Fruit fly (Drosophila melanogaster) whole organism, prepupa: ENCODE results near the gene Hs2st.
A peak's percentile ranks its signal among the peaks of the same experiment; 100 is the strongest.

Experiments used
- CG10631 ChIP-seq: fragments of 200-800 bp; sonication (Bioruptor generic); optimal IDR thresholded peaks from 2 replicates; lab custom pipeline; 2016; ENCODE audit warnings: missing biosample characterization, missing genetic modification characterization
- CG11294 ChIP-seq: fragments of 200-800 bp; sonication (Bioruptor generic); IDR thresholded peaks from 2 replicates; pipeline ENCODE4 v1.3.6; 2022; ENCODE audit warnings: missing biosample characterization, missing genetic modification characterization
- CG11762 ChIP-seq: fragments of 200-800 bp; sonication (Bioruptor generic); optimal IDR thresholded peaks from 3 replicates; lab custom pipeline; 2016; ENCODE audit warnings: missing biosample characterization, missing genetic modification characterization; ENCODE audit not compliant: insufficient read depth
- CG16779 ChIP-seq: fragments of 200-800 bp; sonication (Bioruptor generic); optimal IDR thresholded peaks from 3 replicates; lab custom pipeline; 2017; ENCODE audit warnings: missing biosample characterization, mild to moderate bottlenecking, missing genetic modification characterization
- CG32006 ChIP-seq: fragments of 200-800 bp; sonication (Bioruptor generic); optimal IDR thresholded peaks from 3 replicates; lab custom pipeline; 2017; ENCODE audit warnings: missing biosample characterization, mild to moderate bottlenecking, missing genetic modification characterization
- CG4318 ChIP-seq: fragments of 200-800 bp; sonication (Bioruptor generic); optimal IDR thresholded peaks from 3 replicates; lab custom pipeline; 2017; ENCODE audit warnings: missing biosample characterization, mild to moderate bottlenecking, missing genetic modification characterization
- CG6276 ChIP-seq: fragments of 200-800 bp; sonication (Bioruptor generic); optimal IDR thresholded peaks from 2 replicates; lab custom pipeline; 2017; ENCODE audit warnings: missing biosample characterization, mild to moderate bottlenecking, missing genetic modification characterization
- CG6792 ChIP-seq: fragments of 200-800 bp; sonication (Bioruptor generic); optimal IDR thresholded peaks from 3 replicates; lab custom pipeline; 2016; ENCODE audit warnings: missing biosample characterization, missing genetic modification characterization
- CG8119 ChIP-seq: fragments of 200-800 bp; sonication (Bioruptor generic); IDR thresholded peaks from 3 replicates; pipeline ENCODE4 v1.3.6; 2022; ENCODE audit warnings: missing biosample characterization, missing genetic modification characterization
- CG8632 ChIP-seq: fragments of 200-800 bp; sonication (Bioruptor generic); optimal IDR thresholded peaks from 3 replicates; lab custom pipeline; 2016; ENCODE audit warnings: missing biosample characterization, missing genetic modification characterization
- CG9139 ChIP-seq: fragments of 200-800 bp; sonication (Bioruptor generic); optimal IDR thresholded peaks from 3 replicates; lab custom pipeline; 2017; ENCODE audit warnings: missing biosample characterization, mild to moderate bottlenecking, missing genetic modification characterization
- Eip75B ChIP-seq: fragments of 200-800 bp; sonication (Bioruptor generic); optimal IDR thresholded peaks from 3 replicates; lab custom pipeline; 2016; ENCODE audit warnings: missing biosample characterization, missing genetic modification characterization
- Eip78C ChIP-seq: fragments of 200-800 bp; sonication (Bioruptor generic); peaks from one replicate; lab custom pipeline; 2016; ENCODE audit warnings: missing biosample characterization, missing genetic modification characterization
- Eip93F ChIP-seq: fragments of 200-800 bp; sonication (Bioruptor generic); optimal IDR thresholded peaks from 2 replicates; lab custom pipeline; 2016; ENCODE audit warnings: missing biosample characterization, mild to moderate bottlenecking, missing genetic modification characterization
- Hr39 ChIP-seq: fragments of 200-800 bp; sonication (Bioruptor generic); optimal IDR thresholded peaks from 2 replicates; lab custom pipeline; 2016; ENCODE audit warnings: missing biosample characterization, missing genetic modification characterization
- OdsH ChIP-seq: fragments of 200-800 bp; sonication (Bioruptor generic); optimal IDR thresholded peaks from 3 replicates; lab custom pipeline; 2016; ENCODE audit warnings: missing biosample characterization, missing genetic modification characterization
- Sox102F ChIP-seq: fragments of 200-800 bp; sonication (Bioruptor generic); optimal IDR thresholded peaks from 2 replicates; lab custom pipeline; 2016; ENCODE audit warnings: missing biosample characterization, mild to moderate bottlenecking, missing genetic modification characterization
- achi ChIP-seq: fragments of 200-800 bp; sonication (Bioruptor generic); optimal IDR thresholded peaks from 3 replicates; lab custom pipeline; 2016; ENCODE audit warnings: missing biosample characterization, missing genetic modification characterization
- acj6 ChIP-seq: fragments of 200-800 bp; sonication (Bioruptor generic); optimal IDR thresholded peaks from 3 replicates; lab custom pipeline; 2016; ENCODE audit warnings: missing biosample characterization, missing genetic modification characterization
- cyc ChIP-seq: fragments of 200-800 bp; sonication (Bioruptor generic); optimal IDR thresholded peaks from 3 replicates; lab custom pipeline; 2016; ENCODE audit warnings: missing biosample characterization, missing genetic modification characterization
- eg ChIP-seq: fragments of 200-800 bp; sonication (Bioruptor generic); IDR thresholded peaks from 3 replicates; pipeline ENCODE4 v1.3.6; 2022; ENCODE audit warnings: missing biosample characterization, missing genetic modification characterization
- fd85E ChIP-seq: fragments of 200-800 bp; sonication (Bioruptor generic); optimal IDR thresholded peaks from 3 replicates; lab custom pipeline; 2016; ENCODE audit warnings: missing biosample characterization, missing genetic modification characterization
- net ChIP-seq: fragments of 200-800 bp; sonication (Bioruptor generic); optimal IDR thresholded peaks from 3 replicates; lab custom pipeline; 2016; ENCODE audit warnings: missing biosample characterization, missing genetic modification characterization
- pdm3 ChIP-seq: fragments of 200-800 bp; sonication (Bioruptor generic); optimal IDR thresholded peaks from 3 replicates; lab custom pipeline; 2016; ENCODE audit warnings: missing biosample characterization, missing genetic modification characterization
- salr ChIP-seq, 2 experiments: fragments of 200-800 bp; sonication (Bioruptor generic); optimal IDR thresholded peaks; 3 replicates each; lab custom pipeline; 2016 to 2018; ENCODE audit warnings: missing biosample characterization in 2 of 2, missing genetic modification characterization in 2 of 2, mild to moderate bottlenecking in 1 of 2
- svp ChIP-seq: fragments of 200-800 bp; sonication (Bioruptor generic); peaks from one replicate; lab custom pipeline; 2016; ENCODE audit warnings: missing biosample characterization, missing genetic modification characterization
- topi ChIP-seq: fragments of 200-800 bp; sonication (Bioruptor generic); optimal IDR thresholded peaks from 3 replicates; lab custom pipeline; 2016; ENCODE audit warnings: missing biosample characterization, missing genetic modification characterization
- vri ChIP-seq: fragments of 200-800 bp; sonication (Bioruptor generic); optimal IDR thresholded peaks from 3 replicates; lab custom pipeline; 2016; ENCODE audit warnings: missing biosample characterization, mild to moderate bottlenecking, missing genetic modification characterization

The Hs2st gene

DNA sequence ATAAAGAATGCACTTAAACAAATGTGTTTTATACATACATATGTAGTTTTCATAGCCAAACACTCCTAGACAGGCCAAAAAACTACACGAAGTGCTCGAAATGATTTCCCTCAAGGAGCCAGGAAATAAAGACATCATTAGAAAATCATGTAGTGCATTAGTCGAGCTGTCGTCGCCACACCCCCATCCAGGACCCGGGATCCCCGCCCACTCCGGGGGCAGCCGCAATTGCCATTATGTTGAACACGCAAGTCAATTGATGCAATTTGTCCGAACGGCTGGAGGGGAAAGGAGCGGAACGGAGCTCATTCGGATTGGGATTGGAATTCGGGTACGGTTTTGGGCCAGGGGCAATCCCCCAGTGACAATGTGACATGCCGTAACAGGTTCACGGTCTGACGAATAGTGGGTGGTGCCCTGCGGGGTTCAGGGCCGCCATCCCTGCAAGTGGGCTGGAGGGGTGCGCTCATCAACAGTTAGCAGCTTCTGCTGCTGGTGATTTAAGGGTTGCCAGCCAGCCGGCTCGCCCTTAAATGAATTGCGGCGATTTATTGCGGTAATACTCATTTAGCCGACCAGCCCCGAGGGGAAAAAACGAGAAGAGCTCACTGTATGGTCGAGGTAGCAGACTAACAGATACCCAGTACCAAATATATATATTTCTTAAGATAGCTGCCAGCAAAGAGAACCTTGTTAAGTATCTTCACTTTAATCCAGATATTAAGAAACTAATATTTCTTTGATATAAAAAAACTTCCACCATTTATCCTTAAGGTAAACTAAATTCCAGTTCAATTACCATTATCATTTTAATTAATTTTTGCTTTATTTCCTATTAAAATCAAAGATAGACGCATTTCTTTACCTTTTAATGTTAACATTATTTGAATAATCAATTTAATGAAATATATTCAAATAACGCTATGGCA, 36.1 kb upstream of the Hs2st start:
- TF ChIP-seq CG8632 (no peak), svp (GFP tag; lab: Kevin White, UChicago) (peak; percentile 23), CG32006 (no peak)
- TF ChIP-seq, all 60 proteins: peak for 1

DNA sequence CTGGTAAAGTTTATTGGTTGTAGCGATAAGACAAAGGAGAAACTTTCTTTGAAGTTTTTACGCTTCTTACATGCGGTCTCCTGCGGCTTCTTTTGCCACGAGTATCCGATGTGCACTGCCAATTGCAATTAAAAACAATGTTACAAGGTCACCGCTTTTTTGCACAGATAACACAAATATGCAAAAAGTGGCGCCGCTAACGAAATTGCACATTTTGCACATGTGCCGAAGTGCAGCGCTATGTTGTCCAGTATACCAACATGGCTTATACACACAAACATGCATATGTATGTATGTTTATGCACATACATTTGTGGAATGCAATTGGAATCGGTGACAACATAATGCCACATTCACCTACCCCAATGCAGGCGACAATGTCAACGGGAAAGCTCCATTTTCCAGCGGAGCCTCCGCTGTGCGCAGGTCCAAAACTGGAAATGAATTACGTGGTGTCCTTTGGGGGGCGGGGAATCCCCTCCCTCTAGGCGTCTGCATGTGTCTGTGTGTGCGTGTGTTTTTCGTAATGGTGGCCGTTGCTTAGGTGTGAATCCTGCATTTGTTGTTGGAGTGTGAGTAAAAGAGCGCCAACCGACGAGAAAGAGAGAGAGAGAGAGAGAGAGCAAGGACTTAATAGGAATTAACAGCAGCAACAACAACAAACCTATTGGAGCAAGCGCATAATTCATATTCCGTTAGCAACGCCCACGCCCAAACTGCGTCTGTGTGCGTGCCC, 34.9 kb upstream of the Hs2st start:
- TF ChIP-seq OdsH (GFP tag; lab: Kevin White, UChicago) (no peak), topi (GFP tag; lab: Kevin White, UChicago) (no peak), svp (GFP tag; lab: Kevin White, UChicago) (peak; percentile 45), CG9139 (GFP tag; lab: Kevin White, UChicago) (no peak)

DNA sequence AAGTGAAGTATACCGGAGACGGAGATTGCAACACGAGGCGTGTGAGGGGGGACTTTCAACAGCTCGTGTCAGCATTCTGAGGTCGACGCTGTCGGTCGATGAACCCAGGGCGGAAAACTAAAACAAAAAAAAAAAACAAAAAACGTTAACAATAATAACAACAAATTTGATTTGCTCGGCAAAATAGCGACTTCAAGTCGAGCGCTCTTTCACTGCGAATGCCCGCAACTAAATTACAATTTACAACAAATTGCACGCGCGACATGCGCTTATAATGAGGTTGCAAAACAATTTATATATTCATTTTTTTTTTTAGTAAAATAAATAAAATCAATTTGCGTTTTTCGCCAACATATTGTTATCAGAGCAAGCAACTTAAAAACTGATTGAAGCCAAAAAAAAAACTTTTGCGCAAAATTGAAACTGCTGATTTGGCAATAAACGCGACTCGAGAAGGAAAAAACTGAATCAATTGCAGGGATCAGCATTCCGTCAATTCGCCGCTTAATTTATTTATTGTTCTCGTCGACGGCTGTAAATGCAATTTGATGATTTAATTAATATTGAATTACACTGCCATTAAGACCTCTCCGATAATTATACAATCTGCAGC, 29.0 kb upstream of the Hs2st start:
- no peak for TF ChIP-seq pdm3
- TF ChIP-seq eg (GFP tag; lab: Robert Waterston, UW): no peak
- TF ChIP-seq CG16779 (tag; lab: Kevin White, UChicago): no peak
- TF ChIP-seq svp (GFP tag; lab: Kevin White, UChicago): peak; percentile 59
- TF ChIP-seq CG6276 (GFP tag; lab: Kevin White, UChicago): no peak
- TF ChIP-seq acj6 (GFP tag; lab: Kevin White, UChicago): no peak
- no peak for TF ChIP-seq Eip75B

DNA sequence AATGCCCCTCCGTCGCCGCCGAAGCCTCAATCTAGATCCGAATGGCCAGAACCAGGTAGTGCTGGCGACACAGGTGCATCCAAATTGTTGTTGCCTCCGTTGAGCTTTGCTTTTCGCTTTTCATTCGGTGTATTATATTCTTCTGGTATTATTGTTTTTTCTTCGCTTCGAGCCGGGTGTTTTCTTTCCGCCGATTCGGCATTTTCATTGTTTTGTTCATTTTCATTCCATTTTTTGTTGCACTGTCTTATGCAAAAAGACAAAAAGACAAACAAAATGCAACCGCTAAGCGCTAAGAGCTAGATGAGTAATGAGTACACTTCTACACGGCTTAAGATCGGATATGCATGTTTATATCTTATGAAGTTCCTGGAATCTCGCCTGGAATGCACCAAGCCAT, 27.7 kb upstream of the Hs2st start:
- no peak for TF ChIP-seq CG6792
- no peak for TF ChIP-seq cyc (GFP tag; lab: Kevin White, UChicago)
- no peak for TF ChIP-seq OdsH (GFP tag; lab: Kevin White, UChicago)
- TF ChIP-seq CG10631 (GFP tag; lab: Kevin White, UChicago): no peak
- no peak for TF ChIP-seq CG8632
- no peak for TF ChIP-seq Sox102F
- no peak for TF ChIP-seq Eip78C (GFP tag; lab: Kevin White, UChicago)
- no peak for TF ChIP-seq salr (GFP tag; optimal IDR thresholded peaks at IDR 0.05; lab: Kevin White, UChicago)
- no peak for TF ChIP-seq CG9139 (GFP tag; lab: Kevin White, UChicago)
- TF ChIP-seq Hr39 (GFP tag; lab: Kevin White, UChicago): no peak
- TF ChIP-seq net: no peak
- no peak for TF ChIP-seq fd85E (GFP tag; lab: Kevin White, UChicago)
- TF ChIP-seq Eip93F (GFP tag; lab: Kevin White, UChicago): no peak
- no peak for TF ChIP-seq CG11762

DNA sequence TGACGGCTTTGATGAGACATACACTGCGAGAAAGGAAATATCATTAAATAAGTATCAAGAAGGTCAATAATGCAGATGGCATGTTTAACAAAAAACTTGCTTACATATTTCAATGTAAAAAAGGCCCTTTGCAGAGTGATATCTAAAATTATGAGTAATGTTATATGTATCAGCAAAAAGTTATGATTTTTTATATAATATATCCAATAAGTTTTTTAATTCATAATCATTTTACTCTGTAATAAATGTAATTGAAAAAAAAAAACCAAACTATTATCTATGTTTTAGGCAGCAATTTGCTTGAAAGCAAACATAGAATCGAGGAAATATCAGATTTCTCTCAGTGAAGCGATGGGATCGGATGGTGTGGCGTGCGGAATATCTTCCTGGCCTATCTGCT, 25.2 kb upstream of the Hs2st start:
- TF ChIP-seq CG8119: no peak
- no peak for TF ChIP-seq CG4318
- TF ChIP-seq CG6276 (GFP tag; lab: Kevin White, UChicago): no peak
- TF ChIP-seq CG10631 (GFP tag; lab: Kevin White, UChicago): peak; percentile 14
- TF ChIP-seq salr (GFP tag; optimal IDR thresholded peaks at IDR 0.05; lab: Kevin White, UChicago): no peak
- TF ChIP-seq CG11294: no peak
- peak; percentile 16 for TF ChIP-seq achi (GFP tag; lab: Kevin White, UChicago)
- TF ChIP-seq Sox102F: no peak
- TF ChIP-seq acj6 (GFP tag; lab: Kevin White, UChicago): peak; percentile 0
- TF ChIP-seq, all 60 proteins: peak for 3

DNA sequence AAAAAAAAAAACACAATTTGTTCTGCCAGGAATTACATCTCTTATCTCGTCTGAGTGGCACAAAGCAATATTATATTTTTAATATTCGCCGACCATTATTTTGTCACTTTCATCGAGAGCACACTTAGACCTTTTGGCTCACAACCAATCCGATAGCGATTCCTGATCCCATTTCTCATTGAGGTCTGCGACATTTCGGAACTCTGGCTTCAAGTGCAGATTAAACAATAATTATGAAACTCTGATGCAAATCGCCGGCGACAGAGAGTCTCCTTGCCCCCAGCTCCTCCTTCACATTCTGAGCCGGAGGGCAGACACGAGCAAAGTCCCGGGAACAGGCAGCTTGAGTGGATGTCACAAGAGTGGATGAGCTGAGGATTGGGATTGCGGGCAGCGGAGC, 24.5 kb upstream of the Hs2st start:
- TF ChIP-seq vri: peak; percentile 34
- no peak for TF ChIP-seq cyc (GFP tag; lab: Kevin White, UChicago)
- TF ChIP-seq svp (GFP tag; lab: Kevin White, UChicago): peak; percentile 99
